Fruit fly (Drosophila melanogaster): ENCODE measurements around the gene B4.
A peak's percentile ranks its signal among the peaks of the same experiment; 100 is the strongest.

B4 gene

dm6 chr2L:13513331-13514261, 35.5 kb downstream of the B4 start (continued):
- peak; percentile 31 for TF ChIP-seq CG14710 (tag; optimal IDR thresholded peaks at IDR 0.05)
- peak; percentile 63 for TF ChIP-seq NfI (GFP tag; optimal IDR thresholded peaks at IDR 0.05)
- peak; percentile 58 for TF ChIP-seq Adf1 (GFP tag; IDR thresholded peaks at IDR 0.05)
- no peak for TF ChIP-seq jigr1 (GFP tag; IDR thresholded peaks at IDR 0.05)
- TF ChIP-seq CG13424 (tag; optimal IDR thresholded peaks at IDR 0.05): peak; percentile 49
- TF ChIP-seq h (optimal IDR thresholded peaks at IDR 0.05): no peak
- TF ChIP-seq Blimp-1 (GFP tag; optimal IDR thresholded peaks at IDR 0.05): peak; percentile 39
- no peak for TF ChIP-seq CG6254 (GFP tag; optimal IDR thresholded peaks at IDR 0.05)
- TF ChIP-seq Hey (tag; optimal IDR thresholded peaks at IDR 0.05): no peak
- peak; percentile 29 for TF ChIP-seq CG18764 (GFP tag; optimal IDR thresholded peaks at IDR 0.05)
- peak; percentile 35; the same call in 1 of the 2 replicates for TF ChIP-seq esg (GFP tag; conservative IDR thresholded peaks at IDR 0.05)
- no peak for TF ChIP-seq dimm (GFP tag; IDR thresholded peaks at IDR 0.05)
- peak; percentile 50 for TF ChIP-seq Max (GFP tag; optimal IDR thresholded peaks at IDR 0.05)
- peak; percentile 44 for TF ChIP-seq CG5245 (GFP tag; optimal IDR thresholded peaks at IDR 0.05)
- TF ChIP-seq zfh1 (GFP tag; IDR thresholded peaks at IDR 0.05): peak; percentile 73
- TF ChIP-seq Dll (GFP tag; IDR thresholded peaks at IDR 0.05; ENCODE audit: partially characterized antibody): peak; percentile 51; the same call in 1 of the 4 replicates
- peak; percentile 25 for TF ChIP-seq CG6654 (GFP tag; optimal IDR thresholded peaks at IDR 0.05)
- TF ChIP-seq ttk (GFP tag; IDR thresholded peaks at IDR 0.05): peak; percentile 66
- peak; percentile 21 for TF ChIP-seq HmgZ (tag; optimal IDR thresholded peaks at IDR 0.05)
- TF ChIP-seq amos (GFP tag; IDR thresholded peaks at IDR 0.05; ENCODE audit: partially characterized antibody): peak; percentile 11; the same call in 1 of the 2 replicates
- no peak for TF ChIP-seq CG3838 (GFP tag; optimal IDR thresholded peaks at IDR 0.05)
- peak; percentile 93 for TF ChIP-seq sens (GFP tag)
- TF ChIP-seq CG18262 (tag; optimal IDR thresholded peaks at IDR 0.05): peak; percentile 60
- no peak for TF ChIP-seq E2f2 (GFP tag; IDR thresholded peaks at IDR 0.05)
- TF ChIP-seq zfh2 (GFP tag; optimal IDR thresholded peaks at IDR 0.05): peak; percentile 65
- peak; percentile 51 for TF ChIP-seq phol (tag; optimal IDR thresholded peaks at IDR 0.05)
- TF ChIP-seq Elba2 (GFP tag; optimal IDR thresholded peaks at IDR 0.05): no peak
- peak; percentile 35 for TF ChIP-seq psq (GFP tag; optimal IDR thresholded peaks at IDR 0.05)
- 0 out of 2 replicates have a peak, but pooled peaks have one; percentile 30 for TF ChIP-seq Taf1 (GFP tag; IDR thresholded peaks at IDR 0.05)
- TF ChIP-seq CG10654 (GFP tag; optimal IDR thresholded peaks at IDR 0.05): peak; percentile 27
- peak; percentile 29 for TF ChIP-seq CG12104 (GFP tag; optimal IDR thresholded peaks at IDR 0.05)
- 0 out of 2 replicates have a peak, but pooled peaks have one; percentile 45 for TF ChIP-seq sna (GFP tag; IDR thresholded peaks at IDR 0.05; ENCODE audit: partially characterized antibody)
- peak; percentile 54 for TF ChIP-seq CG9609 (GFP tag; optimal IDR thresholded peaks at IDR 0.05)
- peak; percentile 96 for TF ChIP-seq Ets65A (GFP tag)
- peak; percentile 55 for TF ChIP-seq CG9215 (GFP tag; IDR thresholded peaks at IDR 0.05)
- peak; percentile 41 for TF ChIP-seq Gsc (GFP tag; IDR thresholded peaks at IDR 0.05)
- TF ChIP-seq CG4707 (GFP tag; optimal IDR thresholded peaks at IDR 0.05): peak; percentile 99
- peak; percentile 39 for TF ChIP-seq CG7987 (GFP tag; optimal IDR thresholded peaks at IDR 0.05)
- TF ChIP-seq CG1233 (GFP tag; optimal IDR thresholded peaks at IDR 0.05): peak; percentile 62
- peak; percentile 10 for TF ChIP-seq Ets97D (GFP tag; optimal IDR thresholded peaks at IDR 0.05)
- TF ChIP-seq CG2116 (GFP tag; optimal IDR thresholded peaks at IDR 0.05): no peak
- TF ChIP-seq tgo (GFP tag; IDR thresholded peaks at IDR 0.05): peak; percentile 63; the same call in 2 of the 3 replicates
- TF ChIP-seq CG5953 (GFP tag; IDR thresholded peaks at IDR 0.05): peak; percentile 44
- TF ChIP-seq Doc2 (GFP tag; IDR thresholded peaks at IDR 0.05): peak; percentile 34; the same call in 1 of the 2 replicates
- peak; percentile 60 for TF ChIP-seq Sox100B (GFP tag; optimal IDR thresholded peaks at IDR 0.05)
- TF ChIP-seq onecut (GFP tag; IDR thresholded peaks at IDR 0.05): peak; percentile 62
- peak; percentile 13 for TF ChIP-seq Abd-B (GFP tag; optimal IDR thresholded peaks at IDR 0.05)
- TF ChIP-seq sob (GFP tag; IDR thresholded peaks at IDR 0.05): peak; percentile 81
- TF ChIP-seq Poxn (GFP tag; IDR thresholded peaks at IDR 0.05): peak; percentile 35; the same call in 1 of the 2 replicates

Measured in whole organism, embryonic.